Worm (Caenorhabditis elegans): ENCODE results near the gene clec-5.

The clec-5 gene

DNA sequence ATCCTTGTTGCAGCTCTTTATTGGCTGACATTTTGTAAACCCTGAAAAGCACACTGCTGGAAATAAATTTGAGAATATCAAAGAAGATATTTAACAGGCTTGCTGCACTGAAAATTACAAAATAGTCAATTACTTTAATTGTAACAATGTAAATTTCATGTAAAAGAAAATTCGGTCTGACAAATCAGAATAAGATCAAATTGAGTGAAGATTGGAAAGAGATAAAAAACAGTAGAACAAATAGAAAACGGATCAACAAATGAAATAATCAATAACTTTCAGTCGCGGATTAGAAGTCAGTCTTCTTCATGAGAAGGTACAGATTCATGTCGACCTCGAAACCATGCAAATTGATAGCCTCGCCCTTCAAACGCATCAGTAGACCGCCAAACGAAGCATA, 33.7 kb upstream of the clec-5 start, which contains the start of gene rars-1:
rars-1 (minus strand) TSS at position 101 of the 400 bp plus-strand sequence.
- no peak for TF ChIP-seq sem-4 (tag; optimal IDR thresholded peaks at IDR 0.05)
- TF ChIP-seq ztf-1 (GFP tag; conservative IDR thresholded peaks at IDR 0.05), result no peak
- TF ChIP-seq nhr-12 (tag; optimal IDR thresholded peaks at IDR 0.05), result no peak
- no peak for TF ChIP-seq mbf-1 (tag; optimal IDR thresholded peaks at IDR 0.05)
- no peak for TF ChIP-seq nhr-23 (tag; optimal IDR thresholded peaks at IDR 0.05)
- no peak for TF ChIP-seq nhr-6 (tag; optimal IDR thresholded peaks at IDR 0.05)
- no peak for TF ChIP-seq ama-1 (optimal IDR thresholded peaks at IDR 0.05)
- TF ChIP-seq unc-39 (tag; optimal IDR thresholded peaks at IDR 0.05), result no peak
- TF ChIP-seq fos-1 (tag; optimal IDR thresholded peaks at IDR 0.05), result no peak
- TF ChIP-seq sma-9 (GFP tag; optimal IDR thresholded peaks at IDR 0.05), result no peak
- no peak for TF ChIP-seq sma-9 (tag; optimal IDR thresholded peaks at IDR 0.05)
- TF ChIP-seq alr-1 (tag; optimal IDR thresholded peaks at IDR 0.05), result no peak
- no peak for TF ChIP-seq crh-2 (tag; optimal IDR thresholded peaks at IDR 0.05)
- no peak for TF ChIP-seq peb-1 (tag; optimal IDR thresholded peaks at IDR 0.05)
- TF ChIP-seq snpc-4 (tag; optimal IDR thresholded peaks at IDR 0.05), result no peak
- no peak for TF ChIP-seq dmd-4 (tag; optimal IDR thresholded peaks at IDR 0.05)
- no peak for TF ChIP-seq nhr-10 (tag; optimal IDR thresholded peaks at IDR 0.05)

DNA sequence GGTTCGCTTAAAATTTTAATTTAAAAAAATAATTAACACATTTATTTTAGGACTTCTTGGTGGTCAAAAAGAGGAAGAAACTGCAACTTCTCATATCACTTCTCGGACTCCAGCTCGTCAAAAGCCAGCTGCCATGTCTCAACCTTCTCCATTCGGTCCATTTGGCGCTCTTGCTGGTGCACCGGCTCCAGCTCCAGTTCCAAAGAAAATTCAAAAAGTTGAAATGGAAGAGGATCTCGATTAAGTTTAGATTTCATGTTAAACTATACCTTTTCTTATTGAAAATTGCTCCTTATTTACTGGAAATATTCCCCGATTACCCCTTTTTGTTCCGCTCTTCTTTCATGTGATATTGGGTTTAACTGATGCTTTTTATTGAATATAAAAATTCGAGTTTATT, 30.3 kb upstream of the clec-5 start:
- no peak for TF ChIP-seq elt-1 (tag; optimal IDR thresholded peaks at IDR 0.05)
- TF ChIP-seq aly-2 (tag; optimal IDR thresholded peaks at IDR 0.05), result no peak
- no peak for TF ChIP-seq nhr-10 (tag; optimal IDR thresholded peaks at IDR 0.05)
- TF ChIP-seq snpc-4 (tag; optimal IDR thresholded peaks at IDR 0.05), result no peak
- no peak for TF ChIP-seq mab-5 (tag; optimal IDR thresholded peaks at IDR 0.05)
- TF ChIP-seq unc-62 (GFP tag; optimal IDR thresholded peaks at IDR 0.05), result no peak

DNA sequence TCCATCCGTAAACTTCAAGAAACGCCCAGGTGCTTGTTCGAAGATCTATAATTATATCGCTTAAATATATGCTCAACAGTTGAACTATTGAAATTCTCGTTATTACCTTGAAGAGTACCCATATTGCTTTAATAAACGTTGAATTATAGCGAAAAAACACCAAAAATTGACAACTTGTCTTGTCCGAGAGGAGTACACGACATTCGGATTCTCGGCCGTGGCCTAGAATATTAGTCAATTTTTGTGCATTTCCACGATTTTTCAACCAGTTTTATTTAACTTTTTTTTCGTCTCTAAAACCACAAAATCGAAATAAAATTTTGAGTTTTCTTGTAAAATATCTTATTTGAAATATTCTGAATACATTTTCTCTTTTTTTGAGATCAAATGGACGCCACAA, 28.9 kb upstream of the clec-5 start, which contains the start of the genes F26F4.9 and cee-1:
F26F4.9 (minus strand) TSS at position 205 of the 400 bp plus-strand sequence.
cee-1 (plus strand) TSS at position 383 of the 400 bp plus-strand sequence.
- TF ChIP-seq nhr-12 (tag; optimal IDR thresholded peaks at IDR 0.05) (no peak), F13H6.1 (tag; optimal IDR thresholded peaks at IDR 0.05) (peak; percentile 68), alr-1 (tag; optimal IDR thresholded peaks at IDR 0.05) (no peak), elt-1 (tag; optimal IDR thresholded peaks at IDR 0.05) (no peak), zag-1 (tag; optimal IDR thresholded peaks at IDR 0.05) (no peak), lin-39 (tag; optimal IDR thresholded peaks at IDR 0.05) (no peak), nhr-129 (tag; optimal IDR thresholded peaks at IDR 0.05) (no peak), nhr-237 (tag; optimal IDR thresholded peaks at IDR 0.05) (no peak), crh-2 (tag; optimal IDR thresholded peaks at IDR 0.05) (peak; percentile 66), sma-3 (GFP tag; optimal IDR thresholded peaks at IDR 0.05) (peak; percentile 75), ZK546.5 (tag; optimal IDR thresholded peaks at IDR 0.05) (no peak), ztf-1 (GFP tag; conservative IDR thresholded peaks at IDR 0.05) (no peak), egl-27 (tag; optimal IDR thresholded peaks at IDR 0.05) (no peak), lin-11 (tag; optimal IDR thresholded peaks at IDR 0.05) (no peak), C34F6.9 (tag; optimal IDR thresholded peaks at IDR 0.05) (peak; percentile 68), nhr-6 (tag; optimal IDR thresholded peaks at IDR 0.05) (no peak), unc-39 (tag; optimal IDR thresholded peaks at IDR 0.05) (no peak), nhr-11 (tag; optimal IDR thresholded peaks at IDR 0.05) (no peak), R02D3.7 (tag; optimal IDR thresholded peaks at IDR 0.05) (no peak), gmeb-1 (tag; optimal IDR thresholded peaks at IDR 0.05) (peak; percentile 53), ztf-4 (tag; optimal IDR thresholded peaks at IDR 0.05) (no peak), skn-1 (tag; optimal IDR thresholded peaks at IDR 0.05) (no peak), nhr-21 (tag; optimal IDR thresholded peaks at IDR 0.05) (no peak), aly-2 (tag; optimal IDR thresholded peaks at IDR 0.05) (no peak), unc-55 (GFP tag; optimal IDR thresholded peaks at IDR 0.05) (peak; percentile 74), peb-1 (tag; optimal IDR thresholded peaks at IDR 0.05) (no peak), nhr-23 (tag; optimal IDR thresholded peaks at IDR 0.05) (no peak), lin-13 (GFP tag; optimal IDR thresholded peaks at IDR 0.05) (peak; percentile 41), nhr-25 (tag; optimal IDR thresholded peaks at IDR 0.05) (peak; percentile 44), lsy-2 (tag; optimal IDR thresholded peaks at IDR 0.05) (peak; percentile 43 to 73), fos-1 (tag; optimal IDR thresholded peaks at IDR 0.05) (peak; percentile 11), mab-5 (tag; optimal IDR thresholded peaks at IDR 0.05) (no peak), dmd-4 (tag; optimal IDR thresholded peaks at IDR 0.05) (no peak), mdl-1 (tag; optimal IDR thresholded peaks at IDR 0.05) (no peak), sma-9 (GFP tag; optimal IDR thresholded peaks at IDR 0.05) (peak; percentile 67), sma-9 (tag; optimal IDR thresholded peaks at IDR 0.05) (no peak)
